Worm (Caenorhabditis elegans) whole organism, L4 larva: ENCODE measurements around the gene erp-44.2.

Source experiments
- F10B5.3 ChIP-seq: sonication (generic microtip); optimal IDR thresholded peaks from 2 replicates; lab custom pipeline; 2016; ENCODE audit warnings: mild to moderate bottlenecking, missing genetic modification characterization, missing compliant biosample characterization
- T20F7.1 ChIP-seq: fragments of 200-800 bp; sonication (Bioruptor generic); optimal IDR thresholded peaks from 2 replicates; lab custom pipeline; 2018; ENCODE audit warnings: mild to moderate bottlenecking, missing genetic modification characterization, missing compliant biosample characterization
- Y105C5A.15 ChIP-seq: fragments of 200-800 bp; sonication (Bioruptor generic); IDR thresholded peaks from 2 replicates; pipeline ENCODE4 v1.3.6; 2022; ENCODE audit warnings: missing genetic modification characterization, missing compliant biosample characterization
- ama-1 ChIP-seq: fragments of 150-350 bp; optimal IDR thresholded peaks from 2 replicates; lab custom pipeline; 2014; ENCODE audit warnings: inconsistent platforms, mixed read lengths
- arid-1 ChIP-seq: fragments of 200-800 bp; sonication (Bioruptor generic); conservative IDR thresholded peaks from 2 replicates; pipeline ENCODE4 v1.3.6; 2022; ENCODE audit warnings: missing genetic modification reagents, missing genetic modification characterization, missing compliant biosample characterization
- ceh-32 ChIP-seq: sonication (generic microtip); optimal IDR thresholded peaks from 2 replicates; lab custom pipeline; 2016; ENCODE audit warnings: mild to moderate bottlenecking, missing genetic modification characterization, missing compliant biosample characterization; ENCODE audit not compliant: poor library complexity
- cey-2 ChIP-seq: sonication (generic microtip); optimal IDR thresholded peaks from 3 replicates; lab custom pipeline; 2017; ENCODE audit warnings: missing genetic modification characterization, mild to moderate bottlenecking, missing compliant biosample characterization, antibody characterized with exemption, borderline replicate concordance; ENCODE audit not compliant: insufficient read depth
- ctbp-1 ChIP-seq: fragments of 200-800 bp; sonication (Bioruptor generic); IDR thresholded peaks from 2 replicates; pipeline ENCODE4 v1.3.6; 2022; ENCODE audit warnings: missing genetic modification reagents, missing genetic modification characterization, missing compliant biosample characterization
- daf-12 ChIP-seq: fragments of 150-350 bp; optimal IDR thresholded peaks from 2 replicates; lab custom pipeline; 2014; ENCODE audit warnings: missing biosample characterization, missing genetic modification reagents, missing genetic modification characterization
- daf-16 ChIP-seq, 3 experiments: sonication (generic microtip); optimal IDR thresholded peaks; 2 replicates each; lab custom pipeline; 2016 to 2017; ENCODE audit warnings: missing genetic modification characterization in 3 of 3, missing genetic modification reagents in 3 of 3, mild to moderate bottlenecking in 2 of 3, missing compliant biosample characterization in 2 of 3, missing biosample characterization in 1 of 3, moderate library complexity in 1 of 3
- daf-19 ChIP-seq: fragments of 200-800 bp; sonication (Bioruptor generic); conservative IDR thresholded peaks from 2 replicates; pipeline ENCODE4 v1.3.6; 2022; ENCODE audit warnings: missing genetic modification characterization, missing compliant biosample characterization
- dmd-6 ChIP-seq: fragments of 200-800 bp; sonication (Bioruptor generic); IDR thresholded peaks from 2 replicates; pipeline ENCODE4 v1.3.6; 2022; ENCODE audit warnings: missing genetic modification reagents, missing genetic modification characterization, missing compliant biosample characterization
- dpl-1 ChIP-seq: fragments of 150-350 bp; optimal IDR thresholded peaks from 2 replicates; lab custom pipeline; 2014; ENCODE audit warnings: missing biosample characterization, missing genetic modification reagents, missing genetic modification characterization
- egl-27 ChIP-seq: sonication (generic microtip); optimal IDR thresholded peaks from 3 replicates; lab custom pipeline; 2017; ENCODE audit warnings: missing biosample characterization, missing genetic modification reagents, missing genetic modification characterization
- egl-43 ChIP-seq: fragments of 200-800 bp; sonication (Bioruptor generic); IDR thresholded peaks from 2 replicates; pipeline ENCODE4 v1.3.6; 2022; ENCODE audit warnings: missing genetic modification reagents, missing genetic modification characterization, missing compliant biosample characterization
- fkh-10 ChIP-seq: fragments of 150-350 bp; optimal IDR thresholded peaks from 2 replicates; lab custom pipeline; 2014; ENCODE audit warnings: missing biosample characterization, missing genetic modification reagents, missing genetic modification characterization
- fos-1 ChIP-seq: fragments of 150-350 bp; optimal IDR thresholded peaks from 2 replicates; lab custom pipeline; 2014; ENCODE audit warnings: missing biosample characterization, missing genetic modification characterization
- hlh-30 ChIP-seq: sonication (generic microtip); optimal IDR thresholded peaks from 2 replicates; lab custom pipeline; 2017; ENCODE audit warnings: antibody characterized with exemption, mild to moderate bottlenecking, missing genetic modification characterization, missing compliant biosample characterization; ENCODE audit not compliant: insufficient read depth
- jun-1 ChIP-seq: fragments of 150-350 bp; optimal IDR thresholded peaks from 2 replicates; lab custom pipeline; 2014; ENCODE audit warnings: missing biosample characterization, missing genetic modification reagents, missing genetic modification characterization
- lim-7 ChIP-seq: fragments of 200-800 bp; sonication (Bioruptor generic); IDR thresholded peaks from 2 replicates; pipeline ENCODE4 v1.3.6; 2022; ENCODE audit warnings: missing genetic modification characterization, missing compliant biosample characterization
- lin-29 ChIP-seq: fragments of 200-800 bp; sonication (Bioruptor generic); IDR thresholded peaks from 2 replicates; pipeline ENCODE4 v1.3.6; 2022; ENCODE audit warnings: missing genetic modification reagents, missing genetic modification characterization, missing compliant biosample characterization
- madf-5 ChIP-seq, 2 experiments: fragments of 200-800 bp; sonication (Bioruptor generic); IDR thresholded peaks; 2 replicates each; pipeline ENCODE4 v1.3.6; 2022; ENCODE audit warnings: missing compliant biosample characterization in 2 of 2, missing genetic modification characterization in 2 of 2
- madf-9 ChIP-seq: fragments of 200-800 bp; sonication (Bioruptor generic); conservative IDR thresholded peaks from 2 replicates; pipeline ENCODE4 v1.3.6; 2022; ENCODE audit warnings: missing genetic modification reagents, missing genetic modification characterization, missing compliant biosample characterization
- mep-1 ChIP-seq: fragments of 150-350 bp; sonication (generic microtip); optimal IDR thresholded peaks from 3 replicates; lab custom pipeline; 2014; ENCODE audit warnings: missing biosample characterization, missing genetic modification characterization
- mes-2 ChIP-seq: sonication (generic microtip); optimal IDR thresholded peaks from 2 replicates; lab custom pipeline; 2016; ENCODE audit warnings: missing genotype, mild to moderate bottlenecking, missing genetic modification characterization, missing compliant biosample characterization; ENCODE audit not compliant: poor library complexity, severe bottlenecking
- mxl-2 ChIP-seq: fragments of 200-800 bp; sonication (Bioruptor generic); conservative IDR thresholded peaks from 2 replicates; pipeline ENCODE4 v1.3.6; 2022; ENCODE audit warnings: missing genetic modification reagents, missing genetic modification characterization, missing compliant biosample characterization
- mxl-3 ChIP-seq: fragments of 200-800 bp; sonication (Bioruptor generic); optimal IDR thresholded peaks from 2 replicates; lab custom pipeline; 2018; ENCODE audit warnings: mild to moderate bottlenecking, missing genetic modification characterization, missing compliant biosample characterization
- nhr-10 ChIP-seq: fragments of 150-350 bp; optimal IDR thresholded peaks from 2 replicates; lab custom pipeline; 2014; ENCODE audit warnings: missing biosample characterization, missing genetic modification characterization
- nhr-111 ChIP-seq: fragments of 200-800 bp; sonication (Bioruptor generic); optimal IDR thresholded peaks from 2 replicates; lab custom pipeline; 2018; ENCODE audit warnings: mild to moderate bottlenecking, missing genetic modification characterization, missing compliant biosample characterization
- nhr-237 ChIP-seq: sonication (generic microtip); optimal IDR thresholded peaks from 2 replicates; lab custom pipeline; 2017; ENCODE audit warnings: missing biosample characterization, missing genetic modification characterization
- nhr-28 ChIP-seq: fragments of 150-350 bp; optimal IDR thresholded peaks from 2 replicates; lab custom pipeline; 2014; ENCODE audit warnings: missing biosample characterization, missing genetic modification characterization
- nhr-41 ChIP-seq: fragments of 200-800 bp; sonication (Bioruptor generic); IDR thresholded peaks from 2 replicates; pipeline ENCODE4 v1.3.6; 2022; ENCODE audit warnings: missing genetic modification reagents, missing genetic modification characterization, missing compliant biosample characterization
- nhr-42 ChIP-seq: fragments of 200-800 bp; sonication (Bioruptor generic); IDR thresholded peaks from 2 replicates; pipeline ENCODE4 v1.3.6; 2022; ENCODE audit warnings: missing genetic modification characterization, missing compliant biosample characterization
- nhr-48 ChIP-seq: sonication (generic microtip); optimal IDR thresholded peaks from 2 replicates; lab custom pipeline; 2016; ENCODE audit warnings: mild to moderate bottlenecking, missing genetic modification characterization, missing compliant biosample characterization
- nhr-76 ChIP-seq: fragments of 150-350 bp; optimal IDR thresholded peaks from 2 replicates; lab custom pipeline; 2014; ENCODE audit warnings: missing biosample characterization, missing genetic modification characterization
- nhr-77 ChIP-seq: fragments of 150-350 bp; optimal IDR thresholded peaks from 2 replicates; lab custom pipeline; 2014; ENCODE audit warnings: missing biosample characterization, missing genetic modification characterization
- pha-4 ChIP-seq, 2 experiments: fragments of 150-350 bp in 1 of 2; fragments of 200-800 bp in 1 of 2; sonication (Bioruptor generic) in 1 of 2; IDR thresholded peaks in 1 of 2; optimal IDR thresholded peaks in 1 of 2; 2 replicates each; pipeline versions ENCODE4 v1.3.6 to Lab custom; 2014 to 2022; ENCODE audit warnings: missing genetic modification characterization in 2 of 2, missing genetic modification reagents in 2 of 2, missing biosample characterization in 1 of 2, missing compliant biosample characterization in 1 of 2
- php-3 ChIP-seq: fragments of 200-800 bp; sonication (Bioruptor generic); IDR thresholded peaks from 2 replicates; pipeline ENCODE4 v1.3.6; 2022; ENCODE audit warnings: missing genetic modification reagents, missing genetic modification characterization, missing compliant biosample characterization
- rbr-2 ChIP-seq: sonication (generic microtip); optimal IDR thresholded peaks from 2 replicates; lab custom pipeline; 2016; ENCODE audit warnings: missing genotype, missing genetic modification characterization, missing compliant biosample characterization
- skn-1 ChIP-seq: fragments of 150-350 bp; optimal IDR thresholded peaks from 2 replicates; lab custom pipeline; 2014; ENCODE audit warnings: missing biosample characterization, missing genetic modification characterization
- snpc-4 ChIP-seq: fragments of 150-350 bp; optimal IDR thresholded peaks from 2 replicates; lab custom pipeline; 2014; ENCODE audit warnings: missing biosample characterization, missing genetic modification characterization
- spr-3 ChIP-seq: fragments of 200-800 bp; sonication (Bioruptor generic); optimal IDR thresholded peaks from 2 replicates; lab custom pipeline; 2018; ENCODE audit warnings: mild to moderate bottlenecking, missing genetic modification characterization, missing compliant biosample characterization
- tag-97 ChIP-seq: fragments of 200-800 bp; sonication (Bioruptor generic); IDR thresholded peaks from 2 replicates; pipeline ENCODE4 v1.3.6; 2022; ENCODE audit warnings: missing genetic modification characterization, missing compliant biosample characterization
- unc-39 ChIP-seq: sonication (generic microtip); optimal IDR thresholded peaks from 2 replicates; lab custom pipeline; 2017; ENCODE audit warnings: missing biosample characterization, missing genetic modification characterization
- unc-62 ChIP-seq, 3 experiments: fragments of 150-350 bp in 1 of 3; sonication (generic microtip); optimal IDR thresholded peaks in 2 of 3; peaks in 1 of 3; 1 replicate in 1 of 3; 2 replicates in 2 of 3; lab custom pipeline; 2014 to 2017; ENCODE audit warnings: missing biosample characterization in 3 of 3, missing genetic modification characterization in 3 of 3, missing genetic modification reagents in 3 of 3, missing genotype in 1 of 3
- zag-1 ChIP-seq: fragments of 150-350 bp; optimal IDR thresholded peaks from 2 replicates; lab custom pipeline; 2014; ENCODE audit warnings: missing biosample characterization, missing genetic modification characterization
- zfp-3 ChIP-seq: fragments of 200-800 bp; sonication (Bioruptor generic); conservative IDR thresholded peaks from 2 replicates; pipeline ENCODE4 v1.3.6; 2022; ENCODE audit warnings: missing genetic modification reagents, missing genetic modification characterization, missing compliant biosample characterization
- zip-2 ChIP-seq: fragments of 150-350 bp; optimal IDR thresholded peaks from 2 replicates; lab custom pipeline; 2014; ENCODE audit warnings: missing biosample characterization, missing genetic modification characterization
- ztf-11 ChIP-seq: fragments of 150-350 bp; optimal IDR thresholded peaks from 2 replicates; lab custom pipeline; 2014; ENCODE audit warnings: missing biosample characterization, missing genetic modification characterization
- ztf-7 ChIP-seq: fragments of 150-350 bp; optimal IDR thresholded peaks from 2 replicates; lab custom pipeline; 2014; ENCODE audit warnings: missing biosample characterization, missing genetic modification characterization

The erp-44.2 gene

ce11 chrIV:7845585-7845984, 11.1 kb upstream of the erp-44.2 start (continued):
- no peak for TF ChIP-seq nhr-41 (GFP tag; lab: Robert Waterston, UW)
- TF ChIP-seq lin-29: no peak
- peak; percentile 89 for TF ChIP-seq mep-1
- TF ChIP-seq nhr-28 (tag; lab: Kevin White, UChicago): peak; percentile 58
- TF ChIP-seq arid-1 (GFP tag; lab: Robert Waterston, UW): peak; percentile 57
- peak; percentile 22; the same call in 1 of the 2 replicates for TF ChIP-seq pha-4 (GFP tag; IDR thresholded peaks at IDR 0.05; lab: Robert Waterston, UW)
- TF ChIP-seq pha-4 (tag; optimal IDR thresholded peaks at IDR 0.05; lab: Kevin White, UChicago): no peak
- TF ChIP-seq rbr-2 (tag; lab: Kevin White, UChicago): peak; percentile 91
- TF ChIP-seq nhr-77 (tag; lab: Kevin White, UChicago): peak; percentile 37
- no peak for TF ChIP-seq nhr-237 (tag; lab: Kevin White, UChicago)
- TF ChIP-seq Y105C5A.15: no peak
- TF ChIP-seq mxl-2 (GFP tag; lab: Robert Waterston, UW): no peak
- TF ChIP-seq unc-62 (GFP tag; optimal IDR thresholded peaks at IDR 0.05 in 1 of 2; lab: Kevin White, UChicago): peak in 1 of 2 experiments; percentile 72
- TF ChIP-seq unc-62 (tag; optimal IDR thresholded peaks at IDR 0.05; lab: Kevin White, UChicago): no peak
- TF ChIP-seq madf-5 (GFP tag; IDR thresholded peaks at IDR 0.05; lab: Robert Waterston, UW): no peak
- TF ChIP-seq nhr-48 (tag; lab: Kevin White, UChicago): peak; percentile 52
- TF ChIP-seq mes-2 (tag; lab: Kevin White, UChicago): peak; percentile 77
- TF ChIP-seq T20F7.1: peak; percentile 15
- no peak for TF ChIP-seq daf-12 (tag; lab: Kevin White, UChicago)
- TF ChIP-seq egl-27: no peak
- no peak for TF ChIP-seq zip-2 (tag; lab: Kevin White, UChicago)
- peak; percentile 25 to 57 for TF ChIP-seq daf-16 (GFP tag; optimal IDR thresholded peaks at IDR 0.05; lab: Kevin White, UChicago)
- peak; percentile 72 for TF ChIP-seq daf-16 (tag; optimal IDR thresholded peaks at IDR 0.05; lab: Kevin White, UChicago)
- TF ChIP-seq cey-2: no peak
- peak; percentile 59 for TF ChIP-seq fkh-10 (GFP tag; lab: Kevin White, UChicago)
- TF ChIP-seq ztf-11 (tag; lab: Kevin White, UChicago): no peak
- peak; percentile 70 for TF ChIP-seq ctbp-1 (GFP tag; lab: Robert Waterston, UW)
- no peak for TF ChIP-seq fos-1 (tag; lab: Kevin White, UChicago)
- TF ChIP-seq dpl-1 (GFP tag; lab: Kevin White, UChicago): peak; percentile 46
- TF ChIP-seq madf-9 (GFP tag; lab: Robert Waterston, UW): no peak
- TF ChIP-seq tag-97 (GFP tag; lab: Robert Waterston, UW): no peak
- TF ChIP-seq ztf-7: peak; percentile 31
- no peak for TF ChIP-seq lim-7 (GFP tag; lab: Robert Waterston, UW)
- peak; percentile 24 for TF ChIP-seq ama-1 (lab: Kevin White, UChicago)
- TF ChIP-seq hlh-30: peak; percentile 79
- TF ChIP-seq zfp-3 (GFP tag; lab: Robert Waterston, UW): no peak
- TF ChIP-seq nhr-10 (tag; lab: Kevin White, UChicago): no peak
- TF ChIP-seq egl-43: no peak
- peak; percentile 11 for TF ChIP-seq jun-1 (tag; lab: Kevin White, UChicago)
- TF ChIP-seq dmd-6: peak; percentile 64
- TF ChIP-seq skn-1: no peak
- TF ChIP-seq nhr-76 (tag; lab: Kevin White, UChicago): no peak
- peak; percentile 13 for TF ChIP-seq nhr-111 (GFP tag; lab: Kevin White, UChicago)
- TF ChIP-seq unc-39 (tag; lab: Kevin White, UChicago): no peak
- TF ChIP-seq ceh-32: peak; percentile 39
- TF ChIP-seq php-3 (GFP tag; lab: Robert Waterston, UW): 0 out of 2 replicates have a peak, but pooled peaks have one; percentile 36
- no peak for TF ChIP-seq nhr-42 (GFP tag; lab: Robert Waterston, UW)
- no peak for TF ChIP-seq spr-3 (GFP tag; lab: Kevin White, UChicago)
- TF ChIP-seq snpc-4 (tag; lab: Kevin White, UChicago): no peak
- TF ChIP-seq mxl-3 (GFP tag; lab: Kevin White, UChicago): peak; percentile 82
- no peak for TF ChIP-seq daf-19 (GFP tag; lab: Robert Waterston, UW)
- peak; percentile 52 for TF ChIP-seq zag-1 (tag; lab: Kevin White, UChicago)
- peak; percentile 46 for TF ChIP-seq F10B5.3 (tag; lab: Kevin White, UChicago)
